Fruit fly (Drosophila melanogaster) whole organism, embryonic: ENCODE results near the gene orion.

Experiments used
- ATbp ChIP-seq: fragments of 200-800 bp; sonication (Bioruptor generic); optimal IDR thresholded peaks from 2 replicates; lab custom pipeline; 2017; ENCODE audit warnings: missing biosample characterization, mild to moderate bottlenecking, missing genetic modification characterization, missing genetic modification reagents
- Antp ChIP-seq: fragments of 200-800 bp; sonication (Bioruptor generic); optimal IDR thresholded peaks from 3 replicates; lab custom pipeline; 2016; ENCODE audit warnings: missing biosample characterization, missing genetic modification characterization
- Bdp1 ChIP-seq: fragments of 200-800 bp; sonication (Bioruptor generic); optimal IDR thresholded peaks from 3 replicates; lab custom pipeline; 2016; ENCODE audit warnings: missing biosample characterization, missing genetic modification characterization
- CG10147 ChIP-seq: fragments of 200-800 bp; sonication (Bioruptor generic); optimal IDR thresholded peaks from 2 replicates; lab custom pipeline; 2019; ENCODE audit warnings: missing biosample characterization, mild to moderate bottlenecking, missing genetic modification characterization, moderate library complexity
- CG12071 ChIP-seq: fragments of 200-800 bp; sonication (Bioruptor generic); optimal IDR thresholded peaks from 3 replicates; lab custom pipeline; 2018; ENCODE audit warnings: missing biosample characterization, mild to moderate bottlenecking, missing genetic modification characterization
- CG13287 ChIP-seq: fragments of 200-800 bp; sonication (Bioruptor generic); IDR thresholded peaks from 2 replicates; pipeline ENCODE4 v1.3.6; 2022; ENCODE audit warnings: missing biosample characterization, missing genetic modification characterization; ENCODE audit not compliant: partially characterized antibody
- CG14441 ChIP-seq: fragments of 200-800 bp; sonication (Bioruptor generic); IDR thresholded peaks from 2 replicates; pipeline ENCODE4 v1.3.6; 2022; ENCODE audit warnings: missing biosample characterization, missing genetic modification characterization
- CG15696 ChIP-seq: fragments of 200-800 bp; sonication (Bioruptor generic); optimal IDR thresholded peaks from 2 replicates; lab custom pipeline; 2019; ENCODE audit warnings: missing biosample characterization, mild to moderate bottlenecking, missing genetic modification characterization, moderate library complexity
- CG1603 ChIP-seq: fragments of 200-800 bp; sonication (Bioruptor generic); optimal IDR thresholded peaks from 2 replicates; lab custom pipeline; 2019; ENCODE audit warnings: missing biosample characterization, mild to moderate bottlenecking, missing genetic modification characterization, moderate library complexity
- CG17359 ChIP-seq: fragments of 200-800 bp; sonication (Bioruptor generic); optimal IDR thresholded peaks from 3 replicates; lab custom pipeline; 2018; ENCODE audit warnings: missing biosample characterization, mild to moderate bottlenecking, missing genetic modification characterization, moderate library complexity
- CG17912 ChIP-seq: fragments of 200-800 bp; sonication (Bioruptor generic); optimal IDR thresholded peaks from 2 replicates; lab custom pipeline; 2018; ENCODE audit warnings: missing biosample characterization, mild to moderate bottlenecking, missing genetic modification characterization
- CG1792 ChIP-seq: fragments of 200-800 bp; sonication (Bioruptor generic); optimal IDR thresholded peaks from 2 replicates; lab custom pipeline; 2016; ENCODE audit warnings: missing biosample characterization, missing genetic modification characterization
- CG2129 ChIP-seq: fragments of 200-800 bp; sonication (Bioruptor generic); IDR thresholded peaks from 2 replicates; pipeline ENCODE4 v1.3.6; 2022; ENCODE audit warnings: missing biosample characterization, missing genetic modification characterization; ENCODE audit not compliant: partially characterized antibody
- CG2199 ChIP-seq: fragments of 200-800 bp; sonication (Bioruptor generic); IDR thresholded peaks from 3 replicates; pipeline ENCODE4 v1.3.6; 2022; ENCODE audit warnings: missing biosample characterization, missing genetic modification characterization
- CG2875 ChIP-seq: fragments of 200-800 bp; sonication (Bioruptor generic); optimal IDR thresholded peaks from 2 replicates; lab custom pipeline; 2017; ENCODE audit warnings: missing biosample characterization, mild to moderate bottlenecking, missing genetic modification characterization, missing genetic modification reagents
- CG32767 ChIP-seq: fragments of 200-800 bp; sonication (Bioruptor generic); IDR thresholded peaks from 2 replicates; pipeline ENCODE4 v1.3.6; 2022; ENCODE audit warnings: missing biosample characterization, missing genetic modification characterization
- CG6175 ChIP-seq: fragments of 200-800 bp; sonication (Bioruptor generic); IDR thresholded peaks from 3 replicates; pipeline ENCODE4 v1.3.6; 2022; ENCODE audit warnings: missing biosample characterization, missing genetic modification characterization
- CG6654 ChIP-seq: fragments of 200-800 bp; sonication (Bioruptor generic); optimal IDR thresholded peaks from 2 replicates; lab custom pipeline; 2017; ENCODE audit warnings: missing biosample characterization, mild to moderate bottlenecking, missing genetic modification characterization
- CG7963 ChIP-seq: fragments of 200-800 bp; sonication (Bioruptor generic); IDR thresholded peaks from 3 replicates; pipeline ENCODE4 v1.3.6; 2022; ENCODE audit warnings: missing biosample characterization, missing genetic modification characterization; ENCODE audit not compliant: partially characterized antibody
- CG8281 ChIP-seq: fragments of 200-800 bp; sonication (Bioruptor generic); optimal IDR thresholded peaks from 2 replicates; lab custom pipeline; 2018; ENCODE audit warnings: missing biosample characterization, mild to moderate bottlenecking, missing genetic modification characterization, moderate library complexity
- CG8765 ChIP-seq: fragments of 200-800 bp; sonication (Bioruptor generic); IDR thresholded peaks from 2 replicates; pipeline ENCODE4 v1.3.6; 2022; ENCODE audit warnings: missing biosample characterization, missing genetic modification characterization
- CG9876 ChIP-seq: fragments of 200-800 bp; sonication (Bioruptor generic); optimal IDR thresholded peaks from 2 replicates; lab custom pipeline; 2016; ENCODE audit warnings: missing biosample characterization, missing genetic modification characterization
- Dbx ChIP-seq: fragments of 200-800 bp; sonication (Bioruptor generic); IDR thresholded peaks from 3 replicates; pipeline ENCODE4 v1.3.6; 2022; ENCODE audit warnings: missing biosample characterization, missing genetic modification characterization
- Dip3 ChIP-seq: fragments of 200-800 bp; sonication (Bioruptor generic); optimal IDR thresholded peaks from 3 replicates; lab custom pipeline; 2016; ENCODE audit warnings: missing biosample characterization, missing genetic modification characterization
- E2f1 ChIP-seq: fragments of 200-800 bp; sonication (Bioruptor generic); IDR thresholded peaks from 2 replicates; pipeline ENCODE4 v1.3.6; 2022; ENCODE audit warnings: missing biosample characterization, missing genetic modification characterization
- Hr39 ChIP-seq: fragments of >200 bp; optimal IDR thresholded peaks from 2 replicates; lab custom pipeline; 2017
- Lim3 ChIP-seq: fragments of 200-800 bp; sonication (Bioruptor generic); IDR thresholded peaks from 2 replicates; pipeline ENCODE4 v1.3.6; 2022; ENCODE audit warnings: missing biosample characterization, missing genetic modification characterization
- Mad ChIP-seq: fragments of 200-800 bp; sonication (Bioruptor generic); optimal IDR thresholded peaks from 2 replicates; lab custom pipeline; 2016; ENCODE audit warnings: missing biosample characterization, missing genetic modification characterization
- Meics ChIP-seq: fragments of 200-800 bp; sonication (Bioruptor generic); optimal IDR thresholded peaks from 2 replicates; lab custom pipeline; 2017; ENCODE audit warnings: missing biosample characterization, mild to moderate bottlenecking, missing genetic modification characterization
- Myb ChIP-seq: fragments of 200-800 bp; sonication (Bioruptor generic); optimal IDR thresholded peaks from 2 replicates; lab custom pipeline; 2016; ENCODE audit warnings: missing biosample characterization, missing genetic modification characterization
- NK7.1 ChIP-seq: fragments of 200-800 bp; sonication (Bioruptor generic); optimal IDR thresholded peaks from 3 replicates; lab custom pipeline; 2016; ENCODE audit warnings: missing biosample characterization, missing genetic modification characterization
- Sry-δ ChIP-seq: fragments of 200-800 bp; sonication (Bioruptor generic); optimal IDR thresholded peaks from 2 replicates; lab custom pipeline; 2016; ENCODE audit warnings: missing biosample characterization, missing genetic modification characterization
- Stat92E ChIP-seq, 3 experiments: fragments of >200 bp in 2 of 3; fragments of 200-800 bp in 1 of 3; sonication (Bioruptor generic) in 1 of 3; optimal IDR thresholded peaks; 2 replicates each; lab custom pipeline; 2017 to 2019; ENCODE audit warnings: missing biosample characterization in 3 of 3, missing genetic modification characterization in 3 of 3, mild to moderate bottlenecking in 1 of 3, moderate library complexity in 1 of 3
- ab ChIP-seq: fragments of 200-800 bp; sonication (Bioruptor generic); optimal IDR thresholded peaks from 2 replicates; lab custom pipeline; 2016; ENCODE audit warnings: missing biosample characterization, missing genetic modification characterization
- dan ChIP-seq: fragments of 200-800 bp; sonication (Bioruptor generic); IDR thresholded peaks from 2 replicates; pipeline ENCODE4 v1.3.6; 2022; ENCODE audit warnings: missing biosample characterization, missing genetic modification characterization
- fd64A ChIP-seq: fragments of 200-800 bp; sonication (Bioruptor generic); optimal IDR thresholded peaks from 3 replicates; lab custom pipeline; 2018; ENCODE audit warnings: missing biosample characterization, mild to moderate bottlenecking, missing genetic modification characterization
- fu2 ChIP-seq: fragments of 200-800 bp; sonication (Bioruptor generic); optimal IDR thresholded peaks from 2 replicates; lab custom pipeline; 2016; ENCODE audit warnings: missing biosample characterization, missing genetic modification characterization
- lov ChIP-seq, 2 experiments: fragments of 200-800 bp in 1 of 2; fragments of >200 bp in 1 of 2; sonication (Bioruptor generic) in 1 of 2; IDR thresholded peaks in 1 of 2; optimal IDR thresholded peaks in 1 of 2; 2 replicates in 1 of 2; 3 replicates in 1 of 2; pipeline versions ENCODE4 v1.3.6 to Lab custom; 2017 to 2022; ENCODE audit warnings: missing biosample characterization in 1 of 2, missing genetic modification characterization in 1 of 2
- otp ChIP-seq: fragments of 200-800 bp; sonication (Bioruptor generic); IDR thresholded peaks from 3 replicates; pipeline ENCODE4, ENCODE4 v1.3.6; 2022; ENCODE audit warnings: missing biosample characterization, missing genetic modification characterization
- pho ChIP-seq: fragments of 200-800 bp; sonication (Bioruptor generic); optimal IDR thresholded peaks from 2 replicates; lab custom pipeline; 2016; ENCODE audit warnings: missing biosample characterization, missing genetic modification characterization
- pzg ChIP-seq: fragments of 200-800 bp; sonication (Bioruptor generic); optimal IDR thresholded peaks from 3 replicates; lab custom pipeline; 2018; ENCODE audit warnings: missing biosample characterization, mild to moderate bottlenecking, missing genetic modification characterization, moderate library complexity
- repo ChIP-seq: fragments of 200-800 bp; sonication (Bioruptor generic); optimal IDR thresholded peaks from 2 replicates; lab custom pipeline; 2016; ENCODE audit warnings: missing biosample characterization, missing genetic modification characterization
- slbo ChIP-seq: fragments of 200-800 bp; sonication (Bioruptor generic); IDR thresholded peaks from 2 replicates; pipeline ENCODE4 v1.3.6; 2022; ENCODE audit warnings: missing biosample characterization, missing genetic modification characterization
- stc ChIP-seq: fragments of 200-800 bp; sonication (Bioruptor generic); IDR thresholded peaks from 2 replicates; pipeline ENCODE4 v1.3.6; 2022; ENCODE audit warnings: missing biosample characterization, missing genetic modification characterization
- sug ChIP-seq: fragments of 200-800 bp; optimal IDR thresholded peaks from 2 replicates; lab custom pipeline; 2019; ENCODE audit warnings: missing biosample characterization, mild to moderate bottlenecking, missing genetic modification characterization, moderate library complexity
- trem ChIP-seq: fragments of 200-800 bp; optimal IDR thresholded peaks from 3 replicates; lab custom pipeline; 2019; ENCODE audit warnings: missing biosample characterization, mild to moderate bottlenecking, missing genetic modification characterization, moderate library complexity
- twi ChIP-seq: fragments of 200-800 bp; optimal IDR thresholded peaks from 2 replicates; lab custom pipeline; 2019; ENCODE audit warnings: missing biosample characterization, mild to moderate bottlenecking, missing genetic modification characterization, moderate library complexity
- yki ChIP-seq: fragments of >200 bp; optimal IDR thresholded peaks from 3 replicates; lab custom pipeline; 2018
- zfh2 ChIP-seq: fragments of 200-800 bp; sonication (Bioruptor generic); optimal IDR thresholded peaks from 2 replicates; lab custom pipeline; 2016; ENCODE audit warnings: missing biosample characterization, missing genetic modification characterization

The orion gene

DNA sequence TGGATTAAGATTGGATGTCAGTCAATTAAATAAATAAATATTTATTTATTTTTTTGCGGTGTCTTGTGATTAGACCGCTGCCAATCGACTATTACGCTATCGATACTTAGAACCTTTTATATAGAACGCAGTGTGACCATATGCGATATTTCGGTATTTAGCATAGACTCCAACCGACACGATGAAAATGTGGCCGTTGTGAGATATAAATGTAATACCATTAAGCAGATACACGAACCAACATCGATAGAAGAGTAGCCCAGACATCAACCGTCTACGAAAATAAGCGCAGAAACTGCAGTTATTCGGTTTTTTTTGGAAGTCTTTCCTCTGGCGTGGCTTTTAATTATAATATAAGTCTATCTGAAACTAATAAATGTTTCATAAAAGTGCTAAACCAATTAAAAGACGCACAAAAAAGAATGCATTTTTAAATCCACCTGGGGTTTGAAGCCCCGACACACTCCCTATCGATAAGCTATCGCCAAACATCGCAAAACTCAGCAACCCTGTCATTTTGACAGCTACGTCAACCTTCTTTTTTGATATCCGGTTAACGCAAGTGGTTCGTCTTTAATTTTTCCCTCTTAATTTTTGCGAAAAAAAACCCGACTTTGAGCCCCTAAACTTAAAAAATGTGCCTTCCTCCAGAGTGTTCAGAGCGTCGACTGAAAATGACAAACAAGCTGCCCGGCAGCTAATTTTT is 13.3 kb downstream of the orion start, which contains the start of the genes Dhdds and RpS14a (continued):
- peak; percentile 74 for TF ChIP-seq trem
- TF ChIP-seq fd64A (GFP tag; lab: Kevin White, UChicago), result peak; percentile 12
- no peak for TF ChIP-seq CG1792 (GFP tag; lab: Kevin White, UChicago)
- TF ChIP-seq CG10147 (GFP tag; lab: Kevin White, UChicago), result peak; percentile 72
- peak; percentile 22 for TF ChIP-seq yki (lab: Kevin White, UChicago)
- TF ChIP-seq CG14441 (GFP tag; lab: Robert Waterston, UW), result 0 out of 2 replicates have a peak, but pooled peaks have one; percentile 7
- TF ChIP-seq CG2875, result peak; percentile 21
- no peak for TF ChIP-seq CG6175 (GFP tag; lab: Robert Waterston, UW)
- no peak for TF ChIP-seq Antp (GFP tag; lab: Kevin White, UChicago)
- TF ChIP-seq Meics (GFP tag; lab: Kevin White, UChicago), result peak; percentile 80
- no peak for TF ChIP-seq CG8281 (tag; lab: Kevin White, UChicago)
- TF ChIP-seq lov (optimal IDR thresholded peaks at IDR 0.05; lab: Kevin White, UChicago), result no peak
- 0 out of 3 replicates have a peak, but pooled peaks have one; percentile 29 for TF ChIP-seq lov (GFP tag; IDR thresholded peaks at IDR 0.05; lab: Robert Waterston, UW)
- peak; percentile 24 for TF ChIP-seq Bdp1 (GFP tag; lab: Kevin White, UChicago)
- peak; percentile 40 for TF ChIP-seq CG1603 (tag; lab: Kevin White, UChicago)
- peak in 1 of 3 experiments; percentile 44 for TF ChIP-seq Stat92E (GFP tag; optimal IDR thresholded peaks at IDR 0.05; lab: Kevin White, UChicago)
- TF ChIP-seq ATbp (GFP tag; lab: Kevin White, UChicago), result no peak
- no peak for TF ChIP-seq Dip3 (GFP tag; lab: Kevin White, UChicago)
- no peak for TF ChIP-seq repo (GFP tag; lab: Kevin White, UChicago)
- TF ChIP-seq CG6654 (GFP tag; lab: Kevin White, UChicago), result peak; percentile 8
- peak; percentile 5 for TF ChIP-seq Mad (GFP tag; lab: Kevin White, UChicago)
- TF ChIP-seq otp, result peak; percentile 39; the same call in 1 of the 3 replicates
- peak; percentile 41 for TF ChIP-seq CG9876 (GFP tag; lab: Kevin White, UChicago)
- peak; percentile 63 for TF ChIP-seq sug (tag; lab: Kevin White, UChicago)
- peak; percentile 28 for TF ChIP-seq NK7.1
- TF ChIP-seq E2f1, result no peak
- TF ChIP-seq Lim3 (GFP tag; lab: Robert Waterston, UW), result no peak
- TF ChIP-seq stc, result no peak
- peak; percentile 76 for TF ChIP-seq CG13287 (GFP tag; lab: Robert Waterston, UW)
- peak; percentile 61 for TF ChIP-seq zfh2 (GFP tag; lab: Kevin White, UChicago)
- TF ChIP-seq ab (GFP tag; lab: Kevin White, UChicago), result no peak
- peak; percentile 85 for TF ChIP-seq pzg (GFP tag; lab: Kevin White, UChicago)
- TF ChIP-seq CG32767 (GFP tag; lab: Robert Waterston, UW), result no peak
- no peak for TF ChIP-seq fu2 (GFP tag; lab: Kevin White, UChicago)
- peak; percentile 35 for TF ChIP-seq pho (GFP tag; lab: Kevin White, UChicago)
- TF ChIP-seq CG7963 (GFP tag; lab: Robert Waterston, UW), result peak; percentile 44; the same call in 1 of the 3 replicates
- TF ChIP-seq CG15696 (tag; lab: Kevin White, UChicago), result peak; percentile 22
- no peak for TF ChIP-seq CG2199 (GFP tag; lab: Robert Waterston, UW)
- TF ChIP-seq CG12071 (GFP tag; lab: Kevin White, UChicago), result peak; percentile 57
- peak; percentile 47; the same call in 1 of the 2 replicates for TF ChIP-seq CG2129
- no peak for TF ChIP-seq Hr39
- peak; percentile 77 for TF ChIP-seq Sry-δ (GFP tag; lab: Kevin White, UChicago)
- peak; percentile 30 for TF ChIP-seq CG17359 (tag; lab: Kevin White, UChicago)
- TF ChIP-seq twi (tag; lab: Kevin White, UChicago), result peak; percentile 16
- peak; percentile 19 for TF ChIP-seq CG17912 (GFP tag; lab: Kevin White, UChicago)
- no peak for TF ChIP-seq CG8765 (GFP tag; lab: Robert Waterston, UW)
- TF ChIP-seq slbo (GFP tag; lab: Robert Waterston, UW), result no peak; the same call in 1 of the 2 replicates
- 0 out of 3 replicates have a peak, but pooled peaks have one; percentile 11 for TF ChIP-seq Dbx (GFP tag; lab: Robert Waterston, UW)
- TF ChIP-seq Myb (GFP tag; lab: Kevin White, UChicago), result peak; percentile 50
- no peak for TF ChIP-seq dan
